Fruit fly (Drosophila melanogaster) Kc167 (cell line): Measurements from ENCODE around the gene CG5897.

Source experiments
- Myc ChIP-seq: fragments of >200 bp; optimal IDR thresholded peaks from 2 replicates; lab custom pipeline; 2017; ENCODE audit warnings: missing external identifiers
- Sin3A ChIP-seq: fragments of >200 bp; optimal IDR thresholded peaks from 2 replicates; lab custom pipeline; 2018; ENCODE audit warnings: missing external identifiers
- h ChIP-seq: fragments of >200 bp; optimal IDR thresholded peaks from 3 replicates; lab custom pipeline; 2018; ENCODE audit warnings: missing external identifiers
- insv ChIP-seq: fragments of >200 bp; optimal IDR thresholded peaks from 3 replicates; lab custom pipeline; 2018; ENCODE audit warnings: missing external identifiers
- psq ChIP-seq: fragments of >200 bp; optimal IDR thresholded peaks from 2 replicates; lab custom pipeline; 2017; ENCODE audit warnings: missing external identifiers
- ttk ChIP-seq: sonication (Bioruptor generic); optimal IDR thresholded peaks from 2 replicates; lab custom pipeline; 2017; ENCODE audit warnings: missing external identifiers

- no peak for TF ChIP-seq insv (lab: Kevin White, UChicago)
- no peak for TF ChIP-seq psq (lab: Kevin White, UChicago)
- no peak for TF ChIP-seq Myc
- no peak for TF ChIP-seq h (lab: Kevin White, UChicago)
- TF ChIP-seq Sin3A (lab: Kevin White, UChicago), result no peak
- no peak for TF ChIP-seq ttk (lab: Kevin White, UChicago)
Observed at dm6 chr3L:11918217-11918616, 29.4 kb upstream of the CG5897 start.
